Fruit fly (Drosophila melanogaster) whole organism, embryonic: ENCODE results near the gene Dok.

Experiments
- CG1024 ChIP-seq: fragments of 200-800 bp; sonication (Bioruptor generic); IDR thresholded peaks from 2 replicates; pipeline ENCODE4 v1.3.6; 2022; ENCODE audit warnings: missing biosample characterization, missing genetic modification characterization
- CG10431 ChIP-seq: fragments of 200-800 bp; sonication (Bioruptor generic); optimal IDR thresholded peaks from 3 replicates; lab custom pipeline; 2018; ENCODE audit warnings: missing biosample characterization, mild to moderate bottlenecking, missing genetic modification characterization
- CG10543 ChIP-seq: fragments of 200-800 bp; sonication (Bioruptor generic); optimal IDR thresholded peaks from 3 replicates; lab custom pipeline; 2017; ENCODE audit warnings: missing biosample characterization, mild to moderate bottlenecking, missing genetic modification characterization, moderate library complexity
- CG10979 ChIP-seq: fragments of 200-800 bp; sonication (Bioruptor generic); optimal IDR thresholded peaks from 2 replicates; lab custom pipeline; 2018; ENCODE audit warnings: missing biosample characterization, mild to moderate bottlenecking, missing genetic modification characterization, moderate library complexity
- CG11398 ChIP-seq: fragments of 200-800 bp; sonication (Bioruptor generic); optimal IDR thresholded peaks from 2 replicates; lab custom pipeline; 2016; ENCODE audit warnings: missing biosample characterization, missing genetic modification characterization
- CG11696 ChIP-seq: fragments of 200-800 bp; sonication (Bioruptor generic); IDR thresholded peaks from 2 replicates; pipeline ENCODE4 v1.3.6; 2022; ENCODE audit warnings: missing biosample characterization, missing genetic modification characterization
- CG11723 ChIP-seq: fragments of 200-800 bp; sonication (Bioruptor generic); optimal IDR thresholded peaks from 2 replicates; lab custom pipeline; 2017; ENCODE audit warnings: missing biosample characterization, mild to moderate bottlenecking, missing genetic modification characterization
- CG12104 ChIP-seq: fragments of 200-800 bp; sonication (Bioruptor generic); optimal IDR thresholded peaks from 3 replicates; lab custom pipeline; 2016; ENCODE audit warnings: missing biosample characterization, missing genetic modification characterization
- CG12942 ChIP-seq: fragments of 200-800 bp; sonication (Bioruptor generic); optimal IDR thresholded peaks from 3 replicates; lab custom pipeline; 2016; ENCODE audit warnings: missing biosample characterization, missing genetic modification characterization
- CG13287 ChIP-seq: fragments of 200-800 bp; sonication (Bioruptor generic); IDR thresholded peaks from 2 replicates; pipeline ENCODE4 v1.3.6; 2022; ENCODE audit warnings: missing biosample characterization, missing genetic modification characterization; ENCODE audit not compliant: partially characterized antibody
- CG15601 ChIP-seq: fragments of 200-800 bp; sonication (Bioruptor generic); optimal IDR thresholded peaks from 3 replicates; lab custom pipeline; 2019; ENCODE audit warnings: missing biosample characterization, mild to moderate bottlenecking, missing genetic modification characterization, moderate library complexity
- CG32532 ChIP-seq: fragments of 200-800 bp; sonication (Bioruptor generic); IDR thresholded peaks from 2 replicates; pipeline ENCODE4 v1.3.6; 2022; ENCODE audit warnings: missing biosample characterization, missing genetic modification characterization
- CG3995 ChIP-seq: fragments of 200-800 bp; sonication (Bioruptor generic); optimal IDR thresholded peaks from 3 replicates; lab custom pipeline; 2016; ENCODE audit warnings: missing biosample characterization, missing genetic modification characterization
- CG4424 ChIP-seq: fragments of 200-800 bp; sonication (Bioruptor generic); optimal IDR thresholded peaks from 3 replicates; lab custom pipeline; 2016; ENCODE audit warnings: missing biosample characterization, missing genetic modification characterization
- CG4854 ChIP-seq: fragments of 200-800 bp; sonication (Bioruptor generic); optimal IDR thresholded peaks from 2 replicates; lab custom pipeline; 2016; ENCODE audit warnings: missing biosample characterization, missing genetic modification characterization, inconsistent platforms
- CG6683 ChIP-seq: fragments of 200-800 bp; sonication (Bioruptor generic); optimal IDR thresholded peaks from 2 replicates; lab custom pipeline; 2017; ENCODE audit warnings: missing biosample characterization, mild to moderate bottlenecking, missing genetic modification characterization, missing genetic modification reagents
- CG7372 ChIP-seq: fragments of 200-800 bp; sonication (Bioruptor generic); IDR thresholded peaks from 2 replicates; pipeline ENCODE4 v1.3.6; 2022; ENCODE audit warnings: missing biosample characterization, missing genetic modification characterization
- CG7928 ChIP-seq: fragments of 200-800 bp; sonication (Bioruptor generic); optimal IDR thresholded peaks from 2 replicates; lab custom pipeline; 2017; ENCODE audit warnings: missing biosample characterization, mild to moderate bottlenecking, missing genetic modification characterization
- CG8281 ChIP-seq: fragments of 200-800 bp; sonication (Bioruptor generic); optimal IDR thresholded peaks from 2 replicates; lab custom pipeline; 2018; ENCODE audit warnings: missing biosample characterization, mild to moderate bottlenecking, missing genetic modification characterization, moderate library complexity
- CG8924 ChIP-seq: fragments of 200-800 bp; optimal IDR thresholded peaks from 3 replicates; lab custom pipeline; 2019; ENCODE audit warnings: missing biosample characterization, mild to moderate bottlenecking, missing genetic modification characterization, moderate library complexity
- CG9932 ChIP-seq: fragments of 200-800 bp; sonication (Bioruptor generic); IDR thresholded peaks from 2 replicates; pipeline ENCODE4 v1.3.6; 2022; ENCODE audit warnings: missing biosample characterization, missing genetic modification characterization
- CHES-1-like ChIP-seq: fragments of 200-800 bp; sonication (Bioruptor generic); optimal IDR thresholded peaks from 2 replicates; lab custom pipeline; 2016; ENCODE audit warnings: missing biosample characterization, missing genetic modification characterization
- CoRest ChIP-seq: fragments of 200-800 bp; sonication (Bioruptor generic); optimal IDR thresholded peaks from 3 replicates; lab custom pipeline; 2018; ENCODE audit warnings: missing biosample characterization, mild to moderate bottlenecking, missing genetic modification characterization, moderate library complexity
- Dip3 ChIP-seq: fragments of 200-800 bp; sonication (Bioruptor generic); optimal IDR thresholded peaks from 3 replicates; lab custom pipeline; 2016; ENCODE audit warnings: missing biosample characterization, missing genetic modification characterization
- Drgx ChIP-seq: fragments of 200-800 bp; sonication (Bioruptor generic); IDR thresholded peaks from 2 replicates; pipeline ENCODE4 v1.3.6; 2022; ENCODE audit warnings: missing biosample characterization, missing genetic modification characterization
- Eip74EF ChIP-seq, 2 experiments: fragments of 200-800 bp in 1 of 2; fragments of >200 bp in 1 of 2; sonication (Bioruptor generic) in 1 of 2; optimal IDR thresholded peaks; 2 replicates each; lab custom pipeline; 2017 to 2019; ENCODE audit warnings: missing biosample characterization in 2 of 2, missing genetic modification characterization in 2 of 2, mild to moderate bottlenecking in 1 of 2, moderate library complexity in 1 of 2
- Fer2 ChIP-seq: fragments of 200-800 bp; sonication (Bioruptor generic); optimal IDR thresholded peaks from 2 replicates; lab custom pipeline; 2018; ENCODE audit warnings: missing biosample characterization, mild to moderate bottlenecking, missing genetic modification characterization, moderate library complexity
- Hmr ChIP-seq: fragments of 200-800 bp; sonication (Bioruptor generic); optimal IDR thresholded peaks from 3 replicates; lab custom pipeline; 2017; ENCODE audit warnings: mild to moderate bottlenecking, missing biosample characterization, missing genetic modification reagents, missing genetic modification characterization
- Hmx ChIP-seq: fragments of 200-800 bp; sonication (Bioruptor generic); optimal IDR thresholded peaks from 2 replicates; lab custom pipeline; 2016; ENCODE audit warnings: missing biosample characterization, missing genetic modification characterization
- Kr ChIP-seq: fragments of 200-800 bp; sonication (Bioruptor generic); optimal IDR thresholded peaks from 2 replicates; lab custom pipeline; 2017; ENCODE audit warnings: missing biosample characterization, mild to moderate bottlenecking, missing genetic modification characterization
- Mrtf ChIP-seq: fragments of 200-800 bp; sonication (Bioruptor generic); IDR thresholded peaks from 3 replicates; pipeline ENCODE4 v1.3.6; 2022; ENCODE audit warnings: missing biosample characterization, missing genetic modification characterization
- Nf-YC ChIP-seq: fragments of 200-800 bp; optimal IDR thresholded peaks from 3 replicates; lab custom pipeline; 2019; ENCODE audit warnings: missing biosample characterization, mild to moderate bottlenecking, missing genetic modification characterization, moderate library complexity
- Spps ChIP-seq: fragments of 200-800 bp; sonication (Bioruptor generic); optimal IDR thresholded peaks from 2 replicates; lab custom pipeline; 2018; ENCODE audit warnings: missing biosample characterization, mild to moderate bottlenecking, missing genetic modification characterization
- Usf ChIP-seq: fragments of 200-800 bp; sonication (Bioruptor generic); optimal IDR thresholded peaks from 2 replicates; lab custom pipeline; 2017; ENCODE audit warnings: missing genotype, missing biosample characterization, missing genetic modification characterization
- Xbp1 ChIP-seq: fragments of 200-800 bp; sonication (Bioruptor generic); optimal IDR thresholded peaks from 3 replicates; lab custom pipeline; 2016; ENCODE audit warnings: missing biosample characterization, mild to moderate bottlenecking, missing genetic modification characterization
- al ChIP-seq: fragments of 200-800 bp; sonication (Bioruptor generic); IDR thresholded peaks from 2 replicates; pipeline ENCODE4 v1.3.6; 2022; ENCODE audit warnings: missing biosample characterization, missing genetic modification characterization
- bsh ChIP-seq, 2 experiments: fragments of 200-800 bp; sonication (Bioruptor generic); optimal IDR thresholded peaks; 2 replicates each; lab custom pipeline; 2017 to 2018; ENCODE audit warnings: mild to moderate bottlenecking in 2 of 2, missing biosample characterization in 2 of 2, missing genetic modification characterization in 2 of 2, moderate library complexity in 1 of 2
- caup ChIP-seq: fragments of 200-800 bp; sonication (Bioruptor generic); optimal IDR thresholded peaks from 3 replicates; lab custom pipeline; 2017; ENCODE audit warnings: missing biosample characterization, mild to moderate bottlenecking, missing genetic modification characterization, moderate library complexity; ENCODE audit not compliant: severe bottlenecking
- croc ChIP-seq: fragments of 200-800 bp; sonication (Bioruptor generic); conservative IDR thresholded peaks from 3 replicates; pipeline ENCODE4 v1.3.6; 2022; ENCODE audit warnings: missing biosample characterization, missing genetic modification characterization
- fd64A ChIP-seq: fragments of 200-800 bp; sonication (Bioruptor generic); optimal IDR thresholded peaks from 3 replicates; lab custom pipeline; 2018; ENCODE audit warnings: missing biosample characterization, mild to moderate bottlenecking, missing genetic modification characterization
- ftz-f1 ChIP-seq: fragments of 200-800 bp; sonication (Bioruptor generic); optimal IDR thresholded peaks from 2 replicates; lab custom pipeline; 2016; ENCODE audit warnings: missing biosample characterization, missing genetic modification characterization
- gro ChIP-seq: fragments of 200-800 bp; sonication (Bioruptor generic); optimal IDR thresholded peaks from 2 replicates; lab custom pipeline; 2016; ENCODE audit warnings: missing biosample characterization, missing genetic modification characterization
- jing ChIP-seq: fragments of 200-800 bp; sonication (Bioruptor generic); optimal IDR thresholded peaks from 2 replicates; lab custom pipeline; 2018; ENCODE audit warnings: missing biosample characterization, mild to moderate bottlenecking, missing genetic modification characterization
- lmd ChIP-seq: fragments of 200-800 bp; sonication (Bioruptor generic); IDR thresholded peaks from 2 replicates; pipeline ENCODE4 v1.3.6; 2022; ENCODE audit warnings: missing biosample characterization, missing genetic modification characterization
- ranshi ChIP-seq: fragments of 200-800 bp; sonication (Bioruptor generic); IDR thresholded peaks from 2 replicates; pipeline ENCODE4 v1.3.6; 2022; ENCODE audit warnings: missing biosample characterization, missing genetic modification characterization
- run ChIP-seq: fragments of 200-800 bp; sonication (Bioruptor generic); optimal IDR thresholded peaks from 3 replicates; lab custom pipeline; 2018; ENCODE audit warnings: missing biosample characterization, mild to moderate bottlenecking, missing genetic modification characterization
- sc ChIP-seq, 3 experiments: fragments of >200 bp in 2 of 3; fragments of 200-800 bp in 1 of 3; sonication (Bioruptor generic) in 1 of 3; optimal IDR thresholded peaks; 2 replicates in 2 of 3; 3 replicates in 1 of 3; lab custom pipeline; 2017; ENCODE audit warnings: mild to moderate bottlenecking in 1 of 3, missing biosample characterization in 1 of 3, missing genetic modification characterization in 1 of 3, missing genetic modification reagents in 1 of 3
- tin ChIP-seq: fragments of 200-800 bp; sonication (Bioruptor generic); optimal IDR thresholded peaks from 3 replicates; lab custom pipeline; 2016; ENCODE audit warnings: missing biosample characterization, missing genetic modification characterization
- tx ChIP-seq: fragments of 200-800 bp; sonication (Bioruptor generic); optimal IDR thresholded peaks from 2 replicates; lab custom pipeline; 2016; ENCODE audit warnings: missing biosample characterization, missing genetic modification characterization
- usp ChIP-seq: fragments of >200 bp; optimal IDR thresholded peaks from 2 replicates; lab custom pipeline; 2017; ENCODE audit warnings: missing biosample characterization, missing genetic modification characterization

Dok gene

dm6 chrX:7290811-7291515 lies 33.1 kb upstream of the Dok start, which contains the start of gene unc-119 (continued):
- TF ChIP-seq gro (GFP tag; lab: Kevin White, UChicago) = peak; percentile 22
- TF ChIP-seq CG32532 (GFP tag; lab: Robert Waterston, UW) = no peak
- TF ChIP-seq bsh (GFP tag; optimal IDR thresholded peaks at IDR 0.05; lab: Kevin White, UChicago) = peak in 1 of 2 experiments; percentile 46
- no peak for TF ChIP-seq tin (GFP tag; lab: Kevin White, UChicago)
- TF ChIP-seq CG7372 = no peak
- TF ChIP-seq Eip74EF (GFP tag; optimal IDR thresholded peaks at IDR 0.05; lab: Kevin White, UChicago) = no peak
- TF ChIP-seq CHES-1-like (GFP tag; lab: Kevin White, UChicago) = peak; percentile 14
- no peak for TF ChIP-seq CG6683 (GFP tag; lab: Kevin White, UChicago)
- TF ChIP-seq run (tag; lab: Kevin White, UChicago) = no peak
- no peak for TF ChIP-seq CG4854 (GFP tag; lab: Kevin White, UChicago)
- no peak for TF ChIP-seq CG12104 (GFP tag; lab: Kevin White, UChicago)
- TF ChIP-seq CG11723 (GFP tag; lab: Kevin White, UChicago) = no peak
- peak; percentile 82 for TF ChIP-seq CG13287
- TF ChIP-seq CG10543 (GFP tag; lab: Kevin White, UChicago) = no peak
- TF ChIP-seq Drgx (GFP tag; lab: Robert Waterston, UW) = no peak
- no peak for TF ChIP-seq ftz-f1
- TF ChIP-seq croc (GFP tag; lab: Robert Waterston, UW) = no peak
- TF ChIP-seq CG8924 (tag; lab: Kevin White, UChicago) = peak; percentile 40
- no peak for TF ChIP-seq caup (GFP tag; lab: Kevin White, UChicago)
- TF ChIP-seq CG10431 = no peak
- TF ChIP-seq CG9932 (GFP tag; lab: Robert Waterston, UW) = no peak
- no peak for TF ChIP-seq Usf
- no peak for TF ChIP-seq ranshi (GFP tag; lab: Robert Waterston, UW)
- no peak for TF ChIP-seq CG8281 (tag; lab: Kevin White, UChicago)
- no peak for TF ChIP-seq lmd (GFP tag; lab: Robert Waterston, UW)
- TF ChIP-seq sc (optimal IDR thresholded peaks at IDR 0.05; lab: Kevin White, UChicago) = no peak
- TF ChIP-seq sc (GFP tag; optimal IDR thresholded peaks at IDR 0.05; lab: Kevin White, UChicago) = no peak
- TF ChIP-seq al (GFP tag; lab: Robert Waterston, UW) = no peak
- TF ChIP-seq CG7928 (GFP tag; lab: Kevin White, UChicago) = no peak
- TF ChIP-seq Nf-YC (tag; lab: Kevin White, UChicago) = peak; percentile 21
- TF ChIP-seq CoRest (tag; lab: Kevin White, UChicago) = peak; percentile 52
- no peak for TF ChIP-seq Dip3 (GFP tag; lab: Kevin White, UChicago)
- no peak for TF ChIP-seq Hmx
- TF ChIP-seq fd64A (GFP tag; lab: Kevin White, UChicago) = no peak
- peak; percentile 56 for TF ChIP-seq Hmr (GFP tag; lab: Kevin White, UChicago)
- no peak for TF ChIP-seq CG11696 (GFP tag; lab: Robert Waterston, UW)
- no peak for TF ChIP-seq Spps (tag; lab: Kevin White, UChicago)
- no peak for TF ChIP-seq CG4424 (GFP tag; lab: Kevin White, UChicago)
- TF ChIP-seq CG10979 (tag; lab: Kevin White, UChicago) = no peak
- TF ChIP-seq Xbp1 (GFP tag; lab: Kevin White, UChicago) = no peak
- TF ChIP-seq CG1024 = no peak
- TF ChIP-seq tx (GFP tag; lab: Kevin White, UChicago) = no peak
- TF ChIP-seq usp = no peak
- no peak for TF ChIP-seq Mrtf (GFP tag; lab: Robert Waterston, UW)
- TF ChIP-seq Kr = no peak
- TF ChIP-seq Fer2 (tag; lab: Kevin White, UChicago) = no peak
- no peak for TF ChIP-seq CG3995 (GFP tag; lab: Kevin White, UChicago)
- TF ChIP-seq CG12942 (GFP tag; lab: Kevin White, UChicago) = no peak
- peak; percentile 38 for TF ChIP-seq CG15601 (tag; lab: Kevin White, UChicago)
- no peak for TF ChIP-seq CG11398 (GFP tag; lab: Kevin White, UChicago)
- TF ChIP-seq jing = no peak
